Worm (Caenorhabditis elegans) whole organism, L1 larva: ENCODE data around the gene top-2.

Source experiments
- C34B4.2 ChIP-seq: sonication (generic microtip); optimal IDR thresholded peaks from 2 replicates; lab custom pipeline; 2017; ENCODE audit warnings: mild to moderate bottlenecking, missing genetic modification characterization, missing compliant biosample characterization
- F16B12.6 ChIP-seq: fragments of 150-350 bp; optimal IDR thresholded peaks from 2 replicates; lab custom pipeline; 2014; ENCODE audit warnings: missing biosample characterization, missing genetic modification characterization
- Y116A8C.19 ChIP-seq: sonication (generic microtip); optimal IDR thresholded peaks from 2 replicates; lab custom pipeline; 2016; ENCODE audit warnings: missing compliant biosample characterization, missing genetic modification characterization, borderline replicate concordance
- blmp-1 ChIP-seq: fragments of 150-350 bp; optimal IDR thresholded peaks from 2 replicates; lab custom pipeline; 2014; ENCODE audit warnings: missing biosample characterization, missing genetic modification characterization
- ceh-63 ChIP-seq: fragments of 200-800 bp; sonication (Bioruptor generic); optimal IDR thresholded peaks from 2 replicates; lab custom pipeline; 2018; ENCODE audit warnings: mild to moderate bottlenecking, missing genetic modification characterization, missing compliant biosample characterization
- ceh-90 ChIP-seq: sonication (generic microtip); optimal IDR thresholded peaks from 2 replicates; lab custom pipeline; 2016; ENCODE audit warnings: missing genetic modification characterization, missing compliant biosample characterization
- ces-1 ChIP-seq: fragments of 150-350 bp; optimal IDR thresholded peaks from 2 replicates; lab custom pipeline; 2014; ENCODE audit warnings: missing biosample characterization, missing genetic modification reagents, missing genetic modification characterization
- dpl-1 ChIP-seq, 3 experiments: fragments of 150-350 bp in 2 of 3; sonication (generic microtip) in 1 of 3; optimal IDR thresholded peaks; 2 replicates each; lab custom pipeline; 2014 to 2017; ENCODE audit warnings: missing biosample characterization in 3 of 3, missing genetic modification characterization in 3 of 3, missing genetic modification reagents in 3 of 3
- efl-1 ChIP-seq, 4 experiments: fragments of 150-350 bp; optimal IDR thresholded peaks in 3 of 4; peaks in 1 of 4; 1 replicate in 1 of 4; 2 replicates in 3 of 4; lab custom pipeline; 2014; ENCODE audit warnings: missing biosample characterization in 2 of 4, missing genetic modification characterization in 2 of 4, missing genetic modification reagents in 2 of 4
- efl-3 ChIP-seq: fragments of 200-800 bp; sonication (Bioruptor generic); optimal IDR thresholded peaks from 2 replicates; lab custom pipeline; 2018; ENCODE audit warnings: mild to moderate bottlenecking, missing genetic modification characterization, missing compliant biosample characterization
- egl-13 ChIP-seq: sonication (generic microtip); optimal IDR thresholded peaks from 2 replicates; lab custom pipeline; 2016; ENCODE audit warnings: missing genotype, missing genetic modification reagents, missing genetic modification characterization, missing compliant biosample characterization
- elt-2 ChIP-seq: sonication (generic microtip); optimal IDR thresholded peaks from 2 replicates; lab custom pipeline; 2016; ENCODE audit warnings: missing genetic modification characterization, mild to moderate bottlenecking, inconsistent platforms, missing compliant biosample characterization, missing genetic modification reagents
- elt-3 ChIP-seq, 6 experiments: fragments of 150-350 bp in 1 of 6; sonication (generic microtip); optimal IDR thresholded peaks; 2 replicates each; lab custom pipeline; 2017 to 2018; ENCODE audit warnings: missing biosample characterization in 6 of 6, missing genetic modification characterization in 6 of 6, inconsistent platforms in 1 of 6
- ets-5 ChIP-seq: fragments of 200-800 bp; sonication (Bioruptor generic); IDR thresholded peaks from 2 replicates; pipeline ENCODE4 v1.3.6; 2022; ENCODE audit warnings: missing genetic modification characterization, missing compliant biosample characterization
- fkh-4 ChIP-seq: sonication (generic microtip); optimal IDR thresholded peaks from 2 replicates; lab custom pipeline; 2016; ENCODE audit warnings: missing compliant biosample characterization, missing genetic modification characterization, borderline replicate concordance
- fos-1 ChIP-seq: fragments of 150-350 bp; optimal IDR thresholded peaks from 2 replicates; lab custom pipeline; 2014; ENCODE audit warnings: missing biosample characterization, missing genetic modification characterization
- hlh-17 ChIP-seq: fragments of 200-800 bp; sonication (Bioruptor generic); optimal IDR thresholded peaks from 2 replicates; lab custom pipeline; 2018; ENCODE audit warnings: missing genetic modification characterization, mild to moderate bottlenecking, missing compliant biosample characterization, moderate library complexity, borderline replicate concordance
- hlh-4 ChIP-seq: sonication (generic microtip); optimal IDR thresholded peaks from 2 replicates; lab custom pipeline; 2016; ENCODE audit warnings: mild to moderate bottlenecking, missing genetic modification characterization, missing compliant biosample characterization
- jun-1 ChIP-seq: fragments of 150-350 bp; optimal IDR thresholded peaks from 2 replicates; lab custom pipeline; 2014; ENCODE audit warnings: missing biosample characterization, missing genetic modification reagents, missing genetic modification characterization
- lin-14 ChIP-seq: fragments of 200-800 bp; sonication (Bioruptor generic); optimal IDR thresholded peaks from 2 replicates; lab custom pipeline; 2018; ENCODE audit warnings: mild to moderate bottlenecking, missing genetic modification characterization, moderate library complexity, missing compliant biosample characterization
- lin-39 ChIP-seq: fragments of 150-350 bp; optimal IDR thresholded peaks from 2 replicates; lab custom pipeline; 2014; ENCODE audit warnings: missing biosample characterization, missing genetic modification reagents, missing genetic modification characterization
- mdl-1 ChIP-seq, 2 experiments: fragments of 150-350 bp; optimal IDR thresholded peaks; 2 replicates each; lab custom pipeline; 2014 to 2017; ENCODE audit warnings: missing biosample characterization in 2 of 2, missing genetic modification characterization in 2 of 2, inconsistent platforms in 1 of 2
- mef-2 ChIP-seq: fragments of 150-350 bp; optimal IDR thresholded peaks from 2 replicates; lab custom pipeline; 2014; ENCODE audit warnings: missing biosample characterization, missing genetic modification characterization
- mep-1 ChIP-seq: fragments of 150-350 bp; optimal IDR thresholded peaks from 2 replicates; lab custom pipeline; 2014; ENCODE audit warnings: missing biosample characterization, missing genetic modification characterization
- nhr-12 ChIP-seq: sonication (generic microtip); optimal IDR thresholded peaks from 2 replicates; lab custom pipeline; 2017; ENCODE audit warnings: missing biosample characterization, missing genetic modification characterization
- nhr-237 ChIP-seq: fragments of 150-350 bp; optimal IDR thresholded peaks from 2 replicates; lab custom pipeline; 2014; ENCODE audit warnings: missing biosample characterization, missing genetic modification characterization
- nhr-47 ChIP-seq: sonication (generic microtip); optimal IDR thresholded peaks from 2 replicates; lab custom pipeline; 2016; ENCODE audit warnings: mild to moderate bottlenecking, missing genetic modification characterization, moderate library complexity, missing compliant biosample characterization
- nhr-71 ChIP-seq: sonication (generic microtip); optimal IDR thresholded peaks from 2 replicates; lab custom pipeline; 2016; ENCODE audit warnings: mild to moderate bottlenecking, missing genetic modification characterization, moderate library complexity, missing compliant biosample characterization
- nhr-76 ChIP-seq: sonication (generic microtip); optimal IDR thresholded peaks from 2 replicates; lab custom pipeline; 2017; ENCODE audit warnings: missing biosample characterization, missing genetic modification characterization
- nhr-85 ChIP-seq: sonication (generic microtip); peaks from one replicate; lab custom pipeline; 2016; ENCODE audit warnings: missing genetic modification characterization, inconsistent platforms, missing compliant biosample characterization
- nhr-90 ChIP-seq: sonication (generic microtip); optimal IDR thresholded peaks from 2 replicates; lab custom pipeline; 2016; ENCODE audit warnings: mild to moderate bottlenecking, missing genetic modification characterization, missing compliant biosample characterization; ENCODE audit not compliant: poor library complexity
- snu-23 ChIP-seq: sonication (generic microtip); optimal IDR thresholded peaks from 2 replicates; lab custom pipeline; 2016; ENCODE audit warnings: missing genetic modification characterization, missing compliant biosample characterization
- sox-4 ChIP-seq: sonication (generic microtip); optimal IDR thresholded peaks from 2 replicates; lab custom pipeline; 2016; ENCODE audit warnings: missing genetic modification characterization, missing compliant biosample characterization
- sptf-1 ChIP-seq: fragments of 150-350 bp; optimal IDR thresholded peaks from 2 replicates; lab custom pipeline; 2014; ENCODE audit warnings: missing biosample characterization, missing genetic modification characterization
- sup-37 ChIP-seq: fragments of 200-800 bp; sonication (Bioruptor generic); optimal IDR thresholded peaks from 2 replicates; lab custom pipeline; 2018; ENCODE audit warnings: mild to moderate bottlenecking, missing genetic modification characterization, missing compliant biosample characterization
- swsn-7 ChIP-seq: sonication (generic microtip); optimal IDR thresholded peaks from 2 replicates; lab custom pipeline; 2016; ENCODE audit warnings: missing genetic modification characterization, missing compliant biosample characterization
- vab-15 ChIP-seq: sonication (generic microtip); optimal IDR thresholded peaks from 2 replicates; lab custom pipeline; 2017; ENCODE audit warnings: missing genotype, mild to moderate bottlenecking, missing genetic modification characterization, missing compliant biosample characterization
- zag-1 ChIP-seq: fragments of 150-350 bp; optimal IDR thresholded peaks from 2 replicates; lab custom pipeline; 2014; ENCODE audit warnings: missing biosample characterization, missing genetic modification characterization
- ztf-11 ChIP-seq, 2 experiments: sonication (generic microtip); optimal IDR thresholded peaks; 2 replicates each; lab custom pipeline; 2016 to 2017; ENCODE audit warnings: missing genetic modification characterization in 2 of 2, missing biosample characterization in 1 of 2, missing compliant biosample characterization in 1 of 2

top-2 gene

ce11 chrII:11865644-11866043 is 9.3 kb upstream of the top-2 start, which contains the start of gene K12D12.4:
Gene K12D12.4 (minus strand): TSS chrII:11865744.
- TF ChIP-seq elt-2 (tag; lab: Kevin White, UChicago): no peak
- no peak for TF ChIP-seq jun-1
- TF ChIP-seq nhr-237 (tag; lab: Kevin White, UChicago): no peak
- no peak for TF ChIP-seq fos-1 (tag; lab: Kevin White, UChicago)
- no peak for TF ChIP-seq nhr-85 (tag; lab: Kevin White, UChicago)
- TF ChIP-seq C34B4.2 (tag; lab: Kevin White, UChicago): no peak

DNA sequence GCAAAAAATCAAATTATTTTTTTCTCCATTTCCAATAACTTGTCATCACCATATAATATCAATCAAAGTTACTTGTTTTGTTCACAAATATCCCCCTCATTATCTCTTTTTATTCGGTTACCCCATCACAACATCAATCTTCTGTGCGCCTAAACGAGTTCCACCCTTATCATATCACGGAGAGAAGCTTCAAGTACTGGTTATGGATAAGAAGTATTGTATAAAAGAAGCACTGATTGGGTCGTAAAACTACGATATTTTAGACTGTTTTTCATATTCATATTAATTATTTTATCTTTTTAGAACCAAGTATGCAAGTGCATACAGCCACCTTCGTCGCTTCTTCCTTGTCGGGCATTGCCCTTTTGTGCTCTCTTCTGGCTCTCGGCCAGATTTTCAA is 6.7 kb upstream of the top-2 start, which contains the start of gene col-84:
TSS of gene col-84 (plus strand) at position 301 of the 400 bp plus-strand sequence.
- TF ChIP-seq ets-5 (GFP tag; lab: Robert Waterston, UW) (no peak), zag-1 (tag; lab: Kevin White, UChicago) (no peak), nhr-76 (no peak), mef-2 (no peak), ces-1 (GFP tag; lab: Kevin White, UChicago) (no peak), mdl-1 (tag; optimal IDR thresholded peaks at IDR 0.05; lab: Kevin White, UChicago) (no peak), ztf-11 (tag; optimal IDR thresholded peaks at IDR 0.05; lab: Kevin White, UChicago) (no peak), blmp-1 (tag; lab: Kevin White, UChicago) (no peak), jun-1 (no peak), ceh-63 (GFP tag; lab: Kevin White, UChicago) (no peak), sox-4 (tag; lab: Kevin White, UChicago) (no peak), nhr-71 (tag; lab: Kevin White, UChicago) (no peak), dpl-1 (GFP tag; optimal IDR thresholded peaks at IDR 0.05; lab: Kevin White, UChicago) (no peak), snu-23 (GFP tag; lab: Kevin White, UChicago) (no peak), vab-15 (no peak), swsn-7 (tag; lab: Kevin White, UChicago) (no peak), Y116A8C.19 (tag; lab: Kevin White, UChicago) (no peak), mep-1 (tag; lab: Kevin White, UChicago) (no peak), egl-13 (tag; lab: Kevin White, UChicago) (no peak)

DNA sequence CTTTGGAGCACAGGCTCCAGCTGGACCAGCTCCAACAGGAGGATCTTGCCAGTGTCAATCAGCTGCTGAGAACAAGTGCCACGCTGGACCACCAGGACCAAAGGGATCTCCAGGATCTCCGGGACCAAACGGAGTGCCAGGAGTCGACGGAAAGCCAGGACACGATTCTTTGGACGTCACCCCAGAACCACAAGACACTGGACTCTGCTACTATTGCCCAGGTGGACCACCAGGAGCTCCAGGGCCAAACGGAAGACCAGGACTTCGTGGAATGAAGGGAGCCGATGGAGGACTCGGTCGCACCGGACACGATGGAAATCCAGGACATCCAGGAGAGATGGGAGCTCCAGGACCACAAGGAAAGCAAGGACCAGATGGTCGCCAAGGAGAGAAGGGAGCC is 6.1 kb upstream of the top-2 start:
- TF ChIP-seq efl-1 (optimal IDR thresholded peaks at IDR 0.05; lab: Kevin White, UChicago): no peak
- peak in 1 of 2 experiments; percentile 3 for TF ChIP-seq efl-1 (GFP tag; optimal IDR thresholded peaks at IDR 0.05 in 1 of 2; lab: Kevin White, UChicago)
- no peak for TF ChIP-seq ztf-11 (tag; optimal IDR thresholded peaks at IDR 0.05; lab: Kevin White, UChicago)
- no peak for TF ChIP-seq sup-37 (GFP tag; lab: Kevin White, UChicago)
- no peak for TF ChIP-seq elt-3 (tag; optimal IDR thresholded peaks at IDR 0.05; lab: Kevin White, UChicago)
- no peak for TF ChIP-seq nhr-12 (tag; lab: Kevin White, UChicago)
- TF ChIP-seq, all 84 proteins: peak for 1

DNA sequence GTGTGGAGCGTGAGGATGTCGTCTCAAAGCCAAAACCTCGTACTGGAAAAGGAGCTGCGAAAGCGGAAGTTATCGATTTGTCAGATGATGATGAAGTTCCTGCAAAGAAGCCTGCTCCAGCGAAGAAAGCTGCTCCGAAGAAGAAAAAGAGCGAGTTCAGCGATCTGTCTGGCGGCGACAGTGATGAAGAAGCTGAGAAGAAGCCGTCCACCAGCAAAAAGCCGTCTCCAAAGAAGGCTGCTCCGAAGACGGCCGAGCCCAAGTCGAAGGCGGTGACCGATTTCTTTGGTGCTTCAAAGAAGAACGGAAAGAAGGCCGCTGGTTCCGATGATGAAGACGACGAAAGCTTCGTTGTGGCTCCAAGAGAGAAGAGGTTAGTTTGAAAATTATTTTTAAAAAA is 4.8 kb downstream of the top-2 start:
- TF ChIP-seq nhr-47 (tag; lab: Kevin White, UChicago) (no peak), fos-1 (tag; lab: Kevin White, UChicago) (no peak), elt-2 (tag; lab: Kevin White, UChicago) (no peak), F16B12.6 (tag; lab: Kevin White, UChicago) (no peak), lin-39 (no peak), ceh-90 (no peak), ets-5 (GFP tag; lab: Robert Waterston, UW) (no peak), lin-14 (GFP tag; lab: Kevin White, UChicago) (no peak), efl-3 (GFP tag; lab: Kevin White, UChicago) (no peak), sptf-1 (tag; lab: Kevin White, UChicago) (no peak), nhr-90 (tag; lab: Kevin White, UChicago) (no peak), hlh-17 (GFP tag; lab: Kevin White, UChicago) (no peak), sox-4 (tag; lab: Kevin White, UChicago) (no peak), hlh-4 (tag; lab: Kevin White, UChicago) (no peak), fkh-4 (tag; lab: Kevin White, UChicago) (no peak)
- TF ChIP-seq, all 84 proteins: peak for 0
